Worm (Caenorhabditis elegans) whole organism, late embryonic: ENCODE results near the gene osm-9.

ENCODE experiments used
- C08G9.2 ChIP-seq: sonication (generic microtip); optimal IDR thresholded peaks from 2 replicates; lab custom pipeline; 2016; ENCODE audit warnings: mild to moderate bottlenecking, missing genetic modification characterization, moderate library complexity, missing compliant biosample characterization
- F13H6.1 ChIP-seq: sonication (generic microtip); optimal IDR thresholded peaks from 2 replicates; lab custom pipeline; 2016; ENCODE audit warnings: missing genetic modification characterization, missing compliant biosample characterization
- K09A11.1 ChIP-seq: sonication (generic microtip); optimal IDR thresholded peaks from 2 replicates; lab custom pipeline; 2017; ENCODE audit warnings: antibody characterized with exemption, mild to moderate bottlenecking, missing genetic modification characterization, missing compliant biosample characterization; ENCODE audit not compliant: insufficient read depth
- T23F11.4 ChIP-seq: fragments of 200-800 bp; sonication (Bioruptor generic); optimal IDR thresholded peaks from 2 replicates; lab custom pipeline; 2018; ENCODE audit warnings: mild to moderate bottlenecking, missing genetic modification characterization, missing compliant biosample characterization
- Y22D7AL.16 ChIP-seq: sonication (generic microtip); optimal IDR thresholded peaks from 2 replicates; lab custom pipeline; 2016; ENCODE audit warnings: missing genetic modification characterization, missing compliant biosample characterization
- ahr-1 ChIP-seq: sonication (generic microtip); optimal IDR thresholded peaks from 2 replicates; lab custom pipeline; 2016; ENCODE audit warnings: missing genetic modification characterization, missing compliant biosample characterization
- ama-1 ChIP-seq: fragments of 150-350 bp; optimal IDR thresholded peaks from 2 replicates; lab custom pipeline; 2014
- ceh-14 ChIP-seq: sonication (generic microtip); optimal IDR thresholded peaks from 2 replicates; lab custom pipeline; 2016; ENCODE audit warnings: missing genotype, missing genetic modification characterization, missing compliant biosample characterization
- ceh-18 ChIP-seq: sonication (generic microtip); optimal IDR thresholded peaks from 2 replicates; lab custom pipeline; 2016; ENCODE audit warnings: missing genetic modification characterization, missing compliant biosample characterization
- ceh-19 ChIP-seq: fragments of 200-800 bp; sonication (Bioruptor generic); optimal IDR thresholded peaks from 2 replicates; lab custom pipeline; 2018; ENCODE audit warnings: mild to moderate bottlenecking, missing genetic modification characterization, missing compliant biosample characterization
- ceh-2 ChIP-seq: sonication (generic microtip); optimal IDR thresholded peaks from 2 replicates; lab custom pipeline; 2016; ENCODE audit warnings: missing genotype, missing genetic modification characterization, missing compliant biosample characterization
- ceh-22 ChIP-seq: sonication (generic microtip); optimal IDR thresholded peaks from 2 replicates; lab custom pipeline; 2017; ENCODE audit warnings: missing biosample characterization, missing genetic modification characterization
- ceh-24 ChIP-seq: sonication (generic microtip); optimal IDR thresholded peaks from 2 replicates; lab custom pipeline; 2016; ENCODE audit warnings: mild to moderate bottlenecking, missing genetic modification characterization, missing compliant biosample characterization
- ceh-30 ChIP-seq: fragments of 150-350 bp; optimal IDR thresholded peaks from 2 replicates; lab custom pipeline; 2014; ENCODE audit warnings: missing biosample characterization, missing genetic modification characterization
- ceh-31 ChIP-seq: sonication (generic microtip); optimal IDR thresholded peaks from 2 replicates; lab custom pipeline; 2016; ENCODE audit warnings: missing genetic modification characterization, missing compliant biosample characterization
- ceh-34 ChIP-seq: sonication (generic microtip); optimal IDR thresholded peaks from 2 replicates; lab custom pipeline; 2016; ENCODE audit warnings: mild to moderate bottlenecking, missing genetic modification characterization, missing compliant biosample characterization
- ceh-6 ChIP-seq: fragments of 200-800 bp; sonication (Bioruptor generic); optimal IDR thresholded peaks from 2 replicates; lab custom pipeline; 2018; ENCODE audit warnings: mild to moderate bottlenecking, missing genetic modification characterization, missing compliant biosample characterization
- ceh-9 ChIP-seq: sonication (generic microtip); optimal IDR thresholded peaks from 2 replicates; lab custom pipeline; 2016; ENCODE audit warnings: mild to moderate bottlenecking, missing genetic modification characterization, inconsistent platforms, missing compliant biosample characterization
- dmd-4 ChIP-seq: sonication (generic microtip); optimal IDR thresholded peaks from 2 replicates; lab custom pipeline; 2016; ENCODE audit warnings: borderline replicate concordance, missing genetic modification characterization, missing compliant biosample characterization
- dve-1 ChIP-seq: sonication (generic microtip); optimal IDR thresholded peaks from 2 replicates; lab custom pipeline; 2017; ENCODE audit warnings: antibody characterized with exemption, mild to moderate bottlenecking, missing genetic modification characterization, missing compliant biosample characterization
- elt-2 ChIP-seq: sonication (generic microtip); optimal IDR thresholded peaks from 2 replicates; lab custom pipeline; 2016; ENCODE audit warnings: missing genetic modification reagents, missing genetic modification characterization, missing compliant biosample characterization
- elt-4 ChIP-seq: sonication (generic microtip); optimal IDR thresholded peaks from 2 replicates; lab custom pipeline; 2016; ENCODE audit warnings: missing genetic modification characterization, missing compliant biosample characterization
- ets-4 ChIP-seq: sonication (generic microtip); optimal IDR thresholded peaks from 2 replicates; lab custom pipeline; 2016; ENCODE audit warnings: missing genetic modification characterization, missing compliant biosample characterization
- fax-1 ChIP-seq: sonication (generic microtip); optimal IDR thresholded peaks from 2 replicates; lab custom pipeline; 2016; ENCODE audit warnings: missing genotype, missing genetic modification characterization, missing compliant biosample characterization
- gmeb-2 ChIP-seq: sonication (generic microtip); optimal IDR thresholded peaks from 2 replicates; lab custom pipeline; 2016; ENCODE audit warnings: missing genetic modification characterization, inconsistent platforms, missing compliant biosample characterization
- hlh-13 ChIP-seq: fragments of 200-800 bp; sonication (Bioruptor generic); optimal IDR thresholded peaks from 2 replicates; lab custom pipeline; 2018; ENCODE audit warnings: mild to moderate bottlenecking, missing genetic modification characterization, missing compliant biosample characterization
- hlh-15 ChIP-seq: sonication (generic microtip); optimal IDR thresholded peaks from 2 replicates; lab custom pipeline; 2016; ENCODE audit warnings: missing genetic modification characterization, missing compliant biosample characterization
- hlh-30 ChIP-seq: sonication (generic microtip); optimal IDR thresholded peaks from 2 replicates; lab custom pipeline; 2017; ENCODE audit warnings: antibody characterized with exemption, missing genetic modification characterization, missing compliant biosample characterization; ENCODE audit not compliant: insufficient read depth
- hlh-8 ChIP-seq: sonication (generic microtip); optimal IDR thresholded peaks from 2 replicates; lab custom pipeline; 2016; ENCODE audit warnings: missing genotype, missing genetic modification characterization, missing compliant biosample characterization
- lim-6 ChIP-seq: sonication (generic microtip); optimal IDR thresholded peaks from 2 replicates; lab custom pipeline; 2016; ENCODE audit warnings: missing genetic modification characterization, missing compliant biosample characterization
- lin-11 ChIP-seq: fragments of 200-800 bp; sonication (Bioruptor generic); optimal IDR thresholded peaks from 2 replicates; lab custom pipeline; 2018; ENCODE audit warnings: mild to moderate bottlenecking, missing genetic modification characterization, missing compliant biosample characterization
- mec-3 ChIP-seq: sonication (generic microtip); optimal IDR thresholded peaks from 2 replicates; lab custom pipeline; 2016; ENCODE audit warnings: borderline replicate concordance, missing genetic modification characterization, missing compliant biosample characterization
- nfya-1 ChIP-seq: sonication (generic microtip); optimal IDR thresholded peaks from 2 replicates; lab custom pipeline; 2017; ENCODE audit warnings: missing genetic modification characterization, mild to moderate bottlenecking, missing compliant biosample characterization, antibody characterized with exemption, moderate library complexity
- nhr-232 ChIP-seq: sonication (generic microtip); optimal IDR thresholded peaks from 2 replicates; lab custom pipeline; 2016; ENCODE audit warnings: missing genetic modification characterization, missing compliant biosample characterization
- pag-3 ChIP-seq: sonication (generic microtip); optimal IDR thresholded peaks from 2 replicates; lab custom pipeline; 2016; ENCODE audit warnings: missing compliant biosample characterization, missing genetic modification characterization, borderline replicate concordance
- pax-1 ChIP-seq: fragments of 150-350 bp; optimal IDR thresholded peaks from 2 replicates; lab custom pipeline; 2014; ENCODE audit warnings: missing biosample characterization, missing genetic modification characterization
- pha-2 ChIP-seq: sonication (generic microtip); optimal IDR thresholded peaks from 2 replicates; lab custom pipeline; 2017; ENCODE audit warnings: mild to moderate bottlenecking, missing genetic modification characterization, missing compliant biosample characterization
- pqm-1 ChIP-seq: sonication (generic microtip); optimal IDR thresholded peaks from 2 replicates; lab custom pipeline; 2016; ENCODE audit warnings: missing genetic modification characterization, missing compliant biosample characterization
- pros-1 ChIP-seq: fragments of 150-350 bp; optimal IDR thresholded peaks from 2 replicates; lab custom pipeline; 2014; ENCODE audit warnings: missing biosample characterization, missing genetic modification reagents, missing genetic modification characterization
- rnt-1 ChIP-seq: sonication (generic microtip); optimal IDR thresholded peaks from 2 replicates; lab custom pipeline; 2016; ENCODE audit warnings: missing genetic modification characterization, missing compliant biosample characterization
- sdc-2 ChIP-seq: sonication (generic microtip); optimal IDR thresholded peaks from 2 replicates; lab custom pipeline; 2016; ENCODE audit warnings: missing genotype, missing genetic modification characterization, missing compliant biosample characterization
- sox-2 ChIP-seq: fragments of 200-800 bp; sonication (Bioruptor generic); IDR thresholded peaks from 2 replicates; pipeline ENCODE4 v1.3.6; 2022; ENCODE audit warnings: missing genetic modification reagents, missing genetic modification characterization, missing compliant biosample characterization
- sox-4 ChIP-seq: sonication (generic microtip); optimal IDR thresholded peaks from 2 replicates; lab custom pipeline; 2017; ENCODE audit warnings: mild to moderate bottlenecking, missing genetic modification characterization, inconsistent platforms, missing compliant biosample characterization
- syd-9 ChIP-seq: sonication (generic microtip); optimal IDR thresholded peaks from 2 replicates; lab custom pipeline; 2016; ENCODE audit warnings: mild to moderate bottlenecking, missing genetic modification characterization, moderate library complexity, missing compliant biosample characterization
- unc-3 ChIP-seq, 2 experiments: fragments of 200-800 bp in 1 of 2; sonication (Bioruptor generic) in 1 of 2; sonication (generic microtip) in 1 of 2; conservative IDR thresholded peaks in 1 of 2; optimal IDR thresholded peaks in 1 of 2; 2 replicates each; pipeline versions ENCODE4 v1.3.6 to Lab custom; 2016 to 2022; ENCODE audit warnings: missing compliant biosample characterization in 2 of 2, missing genetic modification characterization in 2 of 2, missing genetic modification reagents in 1 of 2
- unc-42 ChIP-seq: sonication (generic microtip); optimal IDR thresholded peaks from 2 replicates; lab custom pipeline; 2016; ENCODE audit warnings: missing genotype, missing genetic modification characterization, missing compliant biosample characterization
- unc-55 ChIP-seq: sonication (generic microtip); optimal IDR thresholded peaks from 2 replicates; lab custom pipeline; 2017; ENCODE audit warnings: missing biosample characterization, missing genetic modification reagents, missing genetic modification characterization
- zip-5 ChIP-seq: sonication (generic microtip); optimal IDR thresholded peaks from 2 replicates; lab custom pipeline; 2016; ENCODE audit warnings: missing genetic modification characterization, missing compliant biosample characterization

Gene osm-9

ce11 chrIV:3526144-3526797 is 31.0 kb downstream of the osm-9 start:
- TF ChIP-seq K09A11.1 (tag; lab: Kevin White, UChicago) (no peak), ahr-1 (tag; lab: Kevin White, UChicago) (no peak), lin-11 (tag; lab: Kevin White, UChicago) (no peak), sox-2 (GFP tag; lab: Robert Waterston, UW) (no peak), elt-2 (no peak), hlh-15 (no peak), ceh-31 (tag; lab: Kevin White, UChicago) (no peak), nfya-1 (tag; lab: Kevin White, UChicago) (no peak), Y22D7AL.16 (no peak)

ce11 chrIV:3524584-3525020 is 32.6 kb downstream of the osm-9 start:
- TF ChIP-seq ama-1 (lab: Kevin White, UChicago), result no peak
- peak; percentile 50 for TF ChIP-seq F13H6.1 (tag; lab: Kevin White, UChicago)
- peak; percentile 52 for TF ChIP-seq ceh-18 (tag; lab: Kevin White, UChicago)
- TF ChIP-seq ceh-9 (tag; lab: Kevin White, UChicago), result no peak
- no peak for TF ChIP-seq pag-3
- TF ChIP-seq ceh-2 (tag; lab: Kevin White, UChicago), result peak; percentile 54
- TF ChIP-seq ceh-22, result no peak
- TF ChIP-seq elt-2, result peak; percentile 64
- peak; percentile 6 for TF ChIP-seq ceh-24
- peak; percentile 66 for TF ChIP-seq ceh-34 (tag; lab: Kevin White, UChicago)
- peak; percentile 22 for TF ChIP-seq K09A11.1 (tag; lab: Kevin White, UChicago)
- no peak for TF ChIP-seq ahr-1 (tag; lab: Kevin White, UChicago)
- TF ChIP-seq nhr-232 (tag; lab: Kevin White, UChicago), result peak; percentile 76
- TF ChIP-seq nfya-1 (tag; lab: Kevin White, UChicago), result peak; percentile 43
- TF ChIP-seq ceh-31 (tag; lab: Kevin White, UChicago), result peak; percentile 40
- peak; percentile 53 for TF ChIP-seq zip-5 (tag; lab: Kevin White, UChicago)
- TF ChIP-seq syd-9, result peak; percentile 81
- TF ChIP-seq sox-2 (GFP tag; lab: Robert Waterston, UW), result peak; percentile 14; the same call in 1 of the 2 replicates
- TF ChIP-seq elt-4 (tag; lab: Kevin White, UChicago), result no peak
- peak; percentile 49 for TF ChIP-seq dve-1
- no peak for TF ChIP-seq ets-4 (tag; lab: Kevin White, UChicago)
- peak; percentile 72 for TF ChIP-seq hlh-13 (GFP tag; lab: Kevin White, UChicago)
- no peak for TF ChIP-seq hlh-30 (tag; lab: Kevin White, UChicago)
- peak; percentile 74 for TF ChIP-seq C08G9.2 (tag; lab: Kevin White, UChicago)
- TF ChIP-seq lim-6, result no peak
- TF ChIP-seq pqm-1 (tag; lab: Kevin White, UChicago), result peak; percentile 34
- peak; percentile 60 for TF ChIP-seq fax-1
- peak; percentile 51 for TF ChIP-seq dmd-4 (tag; lab: Kevin White, UChicago)
- peak; percentile 19 for TF ChIP-seq ceh-30 (tag; lab: Kevin White, UChicago)
- peak; percentile 71 for TF ChIP-seq sox-4 (tag; lab: Kevin White, UChicago)
- peak; percentile 19 for TF ChIP-seq hlh-8 (tag; lab: Kevin White, UChicago)
- TF ChIP-seq mec-3, result peak; percentile 3
- TF ChIP-seq sdc-2, result peak; percentile 56
- TF ChIP-seq pros-1 (tag; lab: Kevin White, UChicago), result no peak
- peak; percentile 61 for TF ChIP-seq gmeb-2 (tag; lab: Kevin White, UChicago)
- TF ChIP-seq unc-3 (GFP tag; conservative IDR thresholded peaks at IDR 0.05; lab: Robert Waterston, UW), result peak; percentile 50; the same call in 1 of the 2 replicates
- TF ChIP-seq unc-3 (tag; optimal IDR thresholded peaks at IDR 0.05; lab: Kevin White, UChicago), result peak; percentile 34
- peak; percentile 52 for TF ChIP-seq rnt-1 (tag; lab: Kevin White, UChicago)
- TF ChIP-seq pha-2 (tag; lab: Kevin White, UChicago), result peak; percentile 63
- peak; percentile 74 for TF ChIP-seq ceh-14 (tag; lab: Kevin White, UChicago)
- TF ChIP-seq pax-1 (tag; lab: Kevin White, UChicago), result no peak
- peak; percentile 64 for TF ChIP-seq Y22D7AL.16
- peak; percentile 80 for TF ChIP-seq ceh-19 (GFP tag; lab: Kevin White, UChicago)
- TF ChIP-seq unc-42 (tag; lab: Kevin White, UChicago), result no peak
- no peak for TF ChIP-seq unc-55 (GFP tag; lab: Kevin White, UChicago)
- peak; percentile 62 for TF ChIP-seq T23F11.4 (GFP tag; lab: Kevin White, UChicago)
- peak; percentile 80 for TF ChIP-seq ceh-6 (GFP tag; lab: Kevin White, UChicago)
